Worm (Caenorhabditis elegans) whole organism, L2 larva: ENCODE results near the gene srw-42.

Experiments
- C34F6.9 ChIP-seq: fragments of 150-350 bp; optimal IDR thresholded peaks from 2 replicates; lab custom pipeline; 2014; ENCODE audit warnings: missing biosample characterization, missing genetic modification characterization
- R02D3.7 ChIP-seq: fragments of 150-350 bp; optimal IDR thresholded peaks from 2 replicates; lab custom pipeline; 2014; ENCODE audit warnings: missing biosample characterization, missing genetic modification characterization
- Y55F3AM.14 ChIP-seq: fragments of 200-800 bp; sonication (Bioruptor generic); optimal IDR thresholded peaks from 2 replicates; lab custom pipeline; 2018; ENCODE audit warnings: mild to moderate bottlenecking, missing genetic modification characterization, missing compliant biosample characterization
- alr-1 ChIP-seq: fragments of 150-350 bp; optimal IDR thresholded peaks from 2 replicates; lab custom pipeline; 2014; ENCODE audit warnings: missing biosample characterization, missing genetic modification characterization
- aly-2 ChIP-seq: fragments of 150-350 bp; optimal IDR thresholded peaks from 2 replicates; lab custom pipeline; 2014; ENCODE audit warnings: missing biosample characterization, missing genetic modification characterization
- ama-1 ChIP-seq: fragments of 150-350 bp; optimal IDR thresholded peaks from 2 replicates; lab custom pipeline; 2018; ENCODE audit warnings: inconsistent platforms
- ceh-16 ChIP-seq: fragments of 150-350 bp; optimal IDR thresholded peaks from 2 replicates; lab custom pipeline; 2014; ENCODE audit warnings: missing biosample characterization, missing genetic modification characterization
- ceh-82 ChIP-seq: fragments of 150-350 bp; optimal IDR thresholded peaks from 2 replicates; lab custom pipeline; 2014; ENCODE audit warnings: missing biosample characterization, missing genetic modification characterization
- crh-2 ChIP-seq: sonication (generic microtip); optimal IDR thresholded peaks from 2 replicates; lab custom pipeline; 2017; ENCODE audit warnings: missing biosample characterization, missing genetic modification characterization
- dmd-4 ChIP-seq: sonication (generic microtip); optimal IDR thresholded peaks from 2 replicates; lab custom pipeline; 2017; ENCODE audit warnings: missing biosample characterization, missing genetic modification characterization
- egl-27 ChIP-seq: sonication (generic microtip); optimal IDR thresholded peaks from 3 replicates; lab custom pipeline; 2017; ENCODE audit warnings: missing biosample characterization, missing genetic modification reagents, missing genetic modification characterization
- elt-1 ChIP-seq: fragments of 150-350 bp; optimal IDR thresholded peaks from 2 replicates; lab custom pipeline; 2014; ENCODE audit warnings: missing biosample characterization, missing genetic modification characterization
- fos-1 ChIP-seq: fragments of 150-350 bp; optimal IDR thresholded peaks from 2 replicates; lab custom pipeline; 2014; ENCODE audit warnings: missing biosample characterization, missing genetic modification characterization
- gmeb-1 ChIP-seq: fragments of 150-350 bp; optimal IDR thresholded peaks from 2 replicates; lab custom pipeline; 2014; ENCODE audit warnings: missing biosample characterization, missing genetic modification characterization
- lin-13 ChIP-seq: fragments of 150-350 bp; optimal IDR thresholded peaks from 2 replicates; lab custom pipeline; 2014; ENCODE audit warnings: missing biosample characterization, missing genetic modification reagents, missing genetic modification characterization
- lin-39 ChIP-seq: fragments of 150-350 bp; optimal IDR thresholded peaks from 2 replicates; lab custom pipeline; 2014; ENCODE audit warnings: missing biosample characterization, missing genetic modification reagents, missing genetic modification characterization
- mab-5 ChIP-seq: fragments of 150-350 bp; optimal IDR thresholded peaks from 2 replicates; lab custom pipeline; 2014; ENCODE audit warnings: missing biosample characterization, missing genetic modification characterization
- mbf-1 ChIP-seq: sonication (generic microtip); optimal IDR thresholded peaks from 2 replicates; lab custom pipeline; 2017; ENCODE audit warnings: missing biosample characterization, missing genetic modification characterization
- mdl-1 ChIP-seq, 2 experiments: fragments of 150-350 bp in 1 of 2; sonication (generic microtip) in 1 of 2; optimal IDR thresholded peaks; 2 replicates each; lab custom pipeline; 2017; ENCODE audit warnings: missing biosample characterization in 2 of 2, missing genetic modification characterization in 2 of 2
- nhr-10 ChIP-seq: sonication (generic microtip); optimal IDR thresholded peaks from 2 replicates; lab custom pipeline; 2017; ENCODE audit warnings: missing biosample characterization, missing genetic modification characterization
- nhr-11 ChIP-seq: fragments of 150-350 bp; optimal IDR thresholded peaks from 2 replicates; lab custom pipeline; 2014; ENCODE audit warnings: missing biosample characterization, missing genetic modification characterization
- nhr-12 ChIP-seq: fragments of 150-350 bp; optimal IDR thresholded peaks from 2 replicates; lab custom pipeline; 2014; ENCODE audit warnings: missing biosample characterization, missing genetic modification characterization
- nhr-21 ChIP-seq: fragments of 150-350 bp; optimal IDR thresholded peaks from 2 replicates; lab custom pipeline; 2014; ENCODE audit warnings: missing biosample characterization, missing genetic modification characterization
- nhr-237 ChIP-seq: fragments of 150-350 bp; optimal IDR thresholded peaks from 2 replicates; lab custom pipeline; 2014; ENCODE audit warnings: missing biosample characterization, missing genetic modification characterization
- nhr-25 ChIP-seq: fragments of 150-350 bp; sonication (generic microtip); optimal IDR thresholded peaks from 3 replicates; lab custom pipeline; 2014; ENCODE audit warnings: missing biosample characterization, missing genetic modification characterization
- nhr-6 ChIP-seq: fragments of 150-350 bp; optimal IDR thresholded peaks from 2 replicates; lab custom pipeline; 2014; ENCODE audit warnings: missing biosample characterization, missing genetic modification characterization
- nhr-77 ChIP-seq: fragments of 150-350 bp; optimal IDR thresholded peaks from 2 replicates; lab custom pipeline; 2014; ENCODE audit warnings: missing biosample characterization, missing genetic modification characterization
- peb-1 ChIP-seq: fragments of 150-350 bp; optimal IDR thresholded peaks from 2 replicates; lab custom pipeline; 2014; ENCODE audit warnings: missing biosample characterization, missing genetic modification characterization
- sem-4 ChIP-seq: fragments of 150-350 bp; optimal IDR thresholded peaks from 2 replicates; lab custom pipeline; 2014; ENCODE audit warnings: missing biosample characterization, missing genetic modification reagents, missing genetic modification characterization
- sma-3 ChIP-seq: sonication (generic microtip); optimal IDR thresholded peaks from 2 replicates; lab custom pipeline; 2016; ENCODE audit warnings: missing genetic modification reagents, missing genetic modification characterization, missing compliant biosample characterization
- sma-9 ChIP-seq, 2 experiments: fragments of 150-350 bp in 1 of 2; sonication (generic microtip) in 1 of 2; optimal IDR thresholded peaks; 2 replicates each; lab custom pipeline; 2014 to 2016; ENCODE audit warnings: missing genetic modification characterization in 2 of 2, mild to moderate bottlenecking in 1 of 2, missing biosample characterization in 1 of 2, missing compliant biosample characterization in 1 of 2, missing genetic modification reagents in 1 of 2, moderate library complexity in 1 of 2
- snpc-4 ChIP-seq: fragments of 150-350 bp; optimal IDR thresholded peaks from 2 replicates; lab custom pipeline; 2014; ENCODE audit warnings: missing biosample characterization, missing genetic modification characterization
- unc-39 ChIP-seq: fragments of 150-350 bp; optimal IDR thresholded peaks from 2 replicates; lab custom pipeline; 2014; ENCODE audit warnings: missing biosample characterization, missing genetic modification characterization
- unc-55 ChIP-seq: fragments of 150-350 bp; sonication (generic microtip); optimal IDR thresholded peaks from 3 replicates; lab custom pipeline; 2014; ENCODE audit warnings: missing biosample characterization, missing genetic modification reagents, missing genetic modification characterization
- unc-62 ChIP-seq: fragments of 150-350 bp; optimal IDR thresholded peaks from 2 replicates; lab custom pipeline; 2014; ENCODE audit warnings: missing biosample characterization, missing genetic modification reagents, missing genetic modification characterization
- ztf-1 ChIP-seq: fragments of 200-800 bp; sonication (Bioruptor generic); conservative IDR thresholded peaks from 2 replicates; pipeline ENCODE4 v1.3.6; 2022; ENCODE audit warnings: missing genetic modification characterization, missing compliant biosample characterization
- ztf-4 ChIP-seq: fragments of 150-350 bp; optimal IDR thresholded peaks from 2 replicates; lab custom pipeline; 2014; ENCODE audit warnings: missing biosample characterization, missing genetic modification characterization

Gene srw-42

DNA sequence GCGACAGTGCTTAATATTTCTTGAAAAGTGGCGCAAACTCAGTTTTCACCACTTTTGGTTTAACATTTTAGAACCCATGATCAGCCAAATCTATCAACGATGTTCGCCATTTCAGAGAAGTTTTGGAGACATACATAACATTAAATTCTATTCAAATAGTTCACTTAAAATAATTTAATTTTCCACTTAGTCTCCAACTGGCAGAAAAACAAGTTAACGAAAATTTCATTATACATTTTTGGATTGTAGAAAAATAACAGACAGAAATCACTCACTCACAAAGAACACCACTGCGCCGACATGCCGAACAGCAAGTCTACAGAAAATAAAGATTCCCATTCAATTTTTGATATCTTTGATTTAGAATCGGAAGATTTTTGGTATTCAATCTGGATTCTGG is 13.7 kb downstream of the srw-42 start, which contains the start of gene srw-44:
Gene srw-44 (plus strand): TSS at position 301 of the 400 bp plus-strand sequence.
- no peak for TF ChIP-seq mbf-1 (tag; lab: Kevin White, UChicago)

DNA sequence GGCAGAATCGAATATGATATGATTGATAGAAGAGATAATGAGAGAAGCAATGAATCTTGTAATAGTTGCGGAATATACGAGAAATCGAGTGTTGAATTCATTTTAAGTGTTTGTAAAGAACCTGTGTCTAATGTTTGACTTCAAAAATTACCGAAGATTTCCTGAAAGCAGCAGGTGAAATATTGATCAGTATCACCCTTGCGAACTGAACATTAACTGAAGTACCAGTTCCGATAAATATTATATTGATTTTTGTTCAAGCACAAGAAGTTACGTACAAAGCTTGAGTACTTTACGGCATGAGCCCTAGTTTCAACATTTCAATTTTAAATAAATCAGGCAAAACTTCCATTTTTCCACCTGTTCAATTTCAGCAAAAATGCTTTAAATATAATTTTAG is 14.4 kb downstream of the srw-42 start, which contains the start of gene srz-103:
Gene srz-103 (minus strand): TSS at position 101 of the 400 bp plus-strand sequence.
- TF ChIP-seq fos-1 (tag; lab: Kevin White, UChicago) (no peak), lin-13 (no peak), Y55F3AM.14 (no peak), R02D3.7 (tag; lab: Kevin White, UChicago) (no peak), mdl-1 (tag; optimal IDR thresholded peaks at IDR 0.05; lab: Kevin White, UChicago) (no peak), gmeb-1 (tag; lab: Kevin White, UChicago) (no peak)

DNA sequence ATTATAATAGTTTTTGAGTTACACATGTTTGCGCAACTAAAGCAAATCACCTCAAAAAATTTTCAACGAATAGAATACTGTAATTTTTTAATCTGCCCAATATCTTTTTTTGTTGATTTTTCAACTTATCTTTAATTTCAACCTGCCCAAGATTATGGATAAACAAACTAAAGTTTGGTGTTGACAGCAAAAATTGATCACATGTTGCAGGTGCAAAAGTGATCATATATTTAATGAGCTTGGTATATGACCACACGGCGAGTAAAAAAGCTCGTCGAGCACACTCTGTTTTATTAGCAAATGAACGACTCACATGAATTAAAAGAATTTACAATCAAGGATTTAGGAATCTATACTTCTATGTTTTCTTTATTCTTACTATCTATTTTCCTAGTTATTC is 18.1 kb downstream of the srw-42 start, which contains the start of gene srz-1:
Gene srz-1 (plus strand): TSS at position 301 of the 400 bp plus-strand sequence.
- TF ChIP-seq elt-1 (tag; lab: Kevin White, UChicago) (no peak), lin-39 (tag; lab: Kevin White, UChicago) (no peak), alr-1 (tag; lab: Kevin White, UChicago) (no peak), ztf-1 (no peak), ztf-4 (tag; lab: Kevin White, UChicago) (no peak), egl-27 (tag; lab: Kevin White, UChicago) (no peak), sem-4 (no peak), nhr-21 (tag; lab: Kevin White, UChicago) (no peak), nhr-237 (tag; lab: Kevin White, UChicago) (no peak), mab-5 (tag; lab: Kevin White, UChicago) (no peak), mbf-1 (tag; lab: Kevin White, UChicago) (no peak), sma-9 (GFP tag; optimal IDR thresholded peaks at IDR 0.05; lab: Kevin White, UChicago) (no peak), sma-9 (tag; optimal IDR thresholded peaks at IDR 0.05; lab: Kevin White, UChicago) (no peak), ceh-16 (no peak), nhr-10 (tag; lab: Kevin White, UChicago) (no peak), peb-1 (tag; lab: Kevin White, UChicago) (no peak), lin-13 (no peak)

DNA sequence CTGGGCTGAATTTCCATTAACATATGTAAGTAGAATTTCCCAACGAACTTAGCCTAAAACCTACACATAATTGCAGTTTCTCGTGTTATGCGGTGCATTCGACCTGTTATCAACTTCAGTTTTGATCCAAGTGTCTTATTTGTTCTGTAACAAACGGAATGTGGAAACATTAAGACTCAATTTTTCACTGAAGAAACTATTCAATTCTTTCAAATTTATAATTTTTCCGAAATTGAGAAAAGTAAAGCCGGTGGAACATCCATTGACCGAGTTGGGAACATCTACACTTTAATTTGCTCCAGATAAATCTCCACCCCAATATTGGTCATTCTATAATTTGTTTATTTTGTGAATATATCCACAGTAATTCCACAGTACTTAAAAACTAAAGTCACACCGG is 19.2 kb downstream of the srw-42 start:
- TF ChIP-seq unc-55 (GFP tag; lab: Kevin White, UChicago), result no peak
- TF ChIP-seq nhr-237 (tag; lab: Kevin White, UChicago), result no peak
- TF ChIP-seq alr-1 (tag; lab: Kevin White, UChicago), result no peak
- TF ChIP-seq mab-5 (tag; lab: Kevin White, UChicago), result no peak
- no peak for TF ChIP-seq sma-3 (GFP tag; lab: Kevin White, UChicago)
- no peak for TF ChIP-seq ceh-82 (tag; lab: Kevin White, UChicago)

DNA sequence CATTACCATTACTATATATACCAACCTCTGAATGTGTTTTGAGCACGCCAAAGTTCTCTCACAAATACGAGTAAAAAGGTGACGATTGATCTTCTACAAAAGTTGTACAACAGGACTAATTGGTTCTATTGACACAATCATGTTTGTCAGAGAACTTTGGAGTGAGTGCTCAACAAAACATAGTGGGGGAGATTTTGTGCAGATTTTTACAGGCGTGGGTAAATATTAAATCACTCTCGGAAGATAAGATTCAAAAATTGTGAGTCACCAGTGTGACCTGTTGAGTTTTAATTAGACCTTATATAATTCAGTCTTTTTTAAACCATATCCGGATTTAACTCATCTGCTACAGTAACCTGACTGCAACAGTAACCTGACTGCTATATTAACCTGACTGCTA is 21.4 kb downstream of the srw-42 start, which contains the start of gene F14F8.8:
Gene F14F8.8 (minus strand): TSS at position 101 of the 400 bp plus-strand sequence.
- no peak for TF ChIP-seq aly-2 (tag; lab: Kevin White, UChicago)
- TF ChIP-seq sma-9 (GFP tag; optimal IDR thresholded peaks at IDR 0.05; lab: Kevin White, UChicago), result no peak
- no peak for TF ChIP-seq sma-9 (tag; optimal IDR thresholded peaks at IDR 0.05; lab: Kevin White, UChicago)
- no peak for TF ChIP-seq nhr-77 (tag; lab: Kevin White, UChicago)
- no peak for TF ChIP-seq mdl-1 (tag; optimal IDR thresholded peaks at IDR 0.05; lab: Kevin White, UChicago)
- no peak for TF ChIP-seq C34F6.9 (tag; lab: Kevin White, UChicago)
- no peak for TF ChIP-seq ztf-4 (tag; lab: Kevin White, UChicago)
- TF ChIP-seq unc-62 (GFP tag; lab: Kevin White, UChicago), result no peak
- TF ChIP-seq ceh-82 (tag; lab: Kevin White, UChicago), result no peak
- TF ChIP-seq nhr-25 (tag; lab: Kevin White, UChicago), result no peak
- TF ChIP-seq snpc-4 (tag; lab: Kevin White, UChicago), result no peak
- no peak for TF ChIP-seq unc-39 (tag; lab: Kevin White, UChicago)
- no peak for TF ChIP-seq ama-1
- no peak for TF ChIP-seq ceh-16

DNA sequence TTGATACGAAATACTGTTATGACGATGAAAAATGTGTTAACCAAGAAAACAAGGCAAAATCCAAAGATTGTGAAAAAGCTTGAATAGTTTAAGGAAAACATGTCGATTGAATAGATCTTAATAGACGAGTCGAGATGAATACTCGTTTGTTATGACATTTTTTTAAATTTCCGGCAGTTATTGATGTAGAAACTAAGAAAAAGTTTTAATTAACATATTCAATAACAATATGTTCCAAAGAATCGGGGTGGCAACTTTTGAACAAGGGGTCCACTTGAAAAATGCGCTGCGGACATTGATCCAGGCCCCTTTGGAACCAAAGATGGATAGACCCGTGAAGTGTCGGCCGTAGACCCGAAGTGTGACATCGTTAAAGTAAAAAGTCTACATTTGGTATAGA is 22.4 kb downstream of the srw-42 start, which contains the start of gene str-61:
Gene str-61 (minus strand): TSS at position 101 of the 400 bp plus-strand sequence.
- TF ChIP-seq sem-4 (no peak), fos-1 (tag; lab: Kevin White, UChicago) (no peak), dmd-4 (tag; lab: Kevin White, UChicago) (no peak), sma-9 (GFP tag; optimal IDR thresholded peaks at IDR 0.05; lab: Kevin White, UChicago) (no peak), sma-9 (tag; optimal IDR thresholded peaks at IDR 0.05; lab: Kevin White, UChicago) (no peak), elt-1 (tag; lab: Kevin White, UChicago) (no peak), ceh-82 (tag; lab: Kevin White, UChicago) (no peak), crh-2 (tag; lab: Kevin White, UChicago) (no peak), mab-5 (tag; lab: Kevin White, UChicago) (no peak), nhr-11 (tag; lab: Kevin White, UChicago) (no peak), nhr-12 (tag; lab: Kevin White, UChicago) (no peak), nhr-6 (tag; lab: Kevin White, UChicago) (no peak), unc-62 (GFP tag; lab: Kevin White, UChicago) (no peak), R02D3.7 (tag; lab: Kevin White, UChicago) (no peak)
- TF ChIP-seq, all 48 proteins: peak for 0
